Worm (Caenorhabditis elegans) whole organism, young adult: ENCODE measurements around the gene vps-53.

Source experiments
- F49E8.2 ChIP-seq: sonication (generic microtip); optimal IDR thresholded peaks from 3 replicates; lab custom pipeline; 2017; ENCODE audit warnings: missing genetic modification characterization, mild to moderate bottlenecking, missing compliant biosample characterization, antibody characterized with exemption, moderate library complexity; ENCODE audit not compliant: insufficient read depth
- K12H6.12 ChIP-seq: fragments of 200-800 bp; sonication (Bioruptor generic); optimal IDR thresholded peaks from 2 replicates; lab custom pipeline; 2018; ENCODE audit warnings: mild to moderate bottlenecking, missing genetic modification characterization, missing compliant biosample characterization
- ceh-27 ChIP-seq: fragments of 200-800 bp; sonication (Bioruptor generic); optimal IDR thresholded peaks from 2 replicates; lab custom pipeline; 2018; ENCODE audit warnings: mild to moderate bottlenecking, missing genetic modification characterization, moderate library complexity, missing compliant biosample characterization
- egl-44 ChIP-seq: fragments of 200-800 bp; sonication (Bioruptor generic); IDR thresholded peaks from 2 replicates; pipeline ENCODE4 v1.3.6; 2022; ENCODE audit warnings: missing genetic modification reagents, missing genetic modification characterization, missing compliant biosample characterization
- hrde-1 ChIP-seq: sonication (generic microtip); optimal IDR thresholded peaks from 2 replicates; lab custom pipeline; 2016; ENCODE audit warnings: missing genetic modification characterization, mild to moderate bottlenecking, missing compliant biosample characterization, moderate library complexity, missing genotype, missing genetic modification reagents, borderline replicate concordance
- unc-130 ChIP-seq: sonication (generic microtip); optimal IDR thresholded peaks from 2 replicates; lab custom pipeline; 2016; ENCODE audit warnings: missing genetic modification reagents, missing genetic modification characterization, missing compliant biosample characterization

ce11 chrIII:9703747-9704605 is 53.3 kb downstream of the vps-53 start:
- no peak for TF ChIP-seq hrde-1
- no peak for TF ChIP-seq F49E8.2 (tag; lab: Kevin White, UChicago)
- TF ChIP-seq ceh-27, result peak; percentile 38
- no peak for TF ChIP-seq unc-130 (GFP tag; lab: Kevin White, UChicago)
- TF ChIP-seq egl-44, result no peak
- peak; percentile 51 for TF ChIP-seq K12H6.12 (tag; lab: Kevin White, UChicago)
